Fruit fly (Drosophila melanogaster) whole organism, wandering third instar larva: ENCODE measurements around the gene CG31109.

Experiments used
- Abd-B ChIP-seq: fragments of >200 bp; optimal IDR thresholded peaks from 2 replicates; lab custom pipeline; 2017; ENCODE audit warnings: missing biosample characterization, missing genetic modification characterization
- CG32264 ChIP-seq: fragments of 200-800 bp; sonication (Bioruptor generic); optimal IDR thresholded peaks from 2 replicates; lab custom pipeline; 2016; ENCODE audit warnings: missing biosample characterization, missing genetic modification characterization
- CG9705 ChIP-seq: fragments of 200-800 bp; sonication (Bioruptor generic); optimal IDR thresholded peaks from 2 replicates; lab custom pipeline; 2018; ENCODE audit warnings: missing biosample characterization, mild to moderate bottlenecking, missing genetic modification characterization
- CrebA ChIP-seq: fragments of 200-800 bp; sonication (Bioruptor generic); optimal IDR thresholded peaks from 2 replicates; lab custom pipeline; 2016; ENCODE audit warnings: missing biosample characterization, mild to moderate bottlenecking, missing genetic modification characterization, borderline replicate concordance
- Dfd ChIP-seq: fragments of >200 bp; optimal IDR thresholded peaks from 2 replicates; lab custom pipeline; 2017; ENCODE audit warnings: missing biosample characterization, missing genetic modification characterization
- Dif ChIP-seq: fragments of 200-275, 200-300 bp; sonication (Bioruptor generic); optimal IDR thresholded peaks from 2 replicates; lab custom pipeline; 2018; ENCODE audit warnings: missing biosample characterization, missing genetic modification characterization; ENCODE audit not compliant: partially characterized antibody
- GATAd ChIP-seq: sonication (Bioruptor generic); optimal IDR thresholded peaks from 2 replicates; lab custom pipeline; 2016; ENCODE audit warnings: missing biosample characterization, missing genetic modification characterization
- HLH106 ChIP-seq: fragments of 200-800 bp; optimal IDR thresholded peaks from 3 replicates; lab custom pipeline; 2019; ENCODE audit warnings: missing biosample characterization, mild to moderate bottlenecking, missing genetic modification characterization, moderate library complexity
- Hnf4 ChIP-seq: fragments of 200-800 bp; sonication (Bioruptor generic); optimal IDR thresholded peaks from 2 replicates; lab custom pipeline; 2016; ENCODE audit warnings: missing biosample characterization, mild to moderate bottlenecking, missing genetic modification characterization
- Hr78 ChIP-seq: fragments of >200 bp; optimal IDR thresholded peaks from 2 replicates; lab custom pipeline; 2017; ENCODE audit warnings: missing biosample characterization, missing genetic modification characterization
- Hr83 ChIP-seq: fragments of 200-300 bp; sonication (Bioruptor generic); optimal IDR thresholded peaks from 2 replicates; lab custom pipeline; 2016; ENCODE audit warnings: missing biosample characterization, mild to moderate bottlenecking, missing genetic modification characterization, moderate library complexity; ENCODE audit not compliant: poor library complexity, severe bottlenecking
- Jra ChIP-seq: sonication (Bioruptor generic); optimal IDR thresholded peaks from 2 replicates; lab custom pipeline; 2016; ENCODE audit warnings: missing biosample characterization, missing genetic modification characterization
- Mio ChIP-seq: sonication (Bioruptor generic); optimal IDR thresholded peaks from 2 replicates; lab custom pipeline; 2016; ENCODE audit warnings: missing biosample characterization, missing genetic modification characterization
- Myc ChIP-seq: fragments of >200 bp; optimal IDR thresholded peaks from 2 replicates; lab custom pipeline; 2017
- N ChIP-seq: fragments of >200 bp; optimal IDR thresholded peaks from 2 replicates; lab custom pipeline; 2018; ENCODE audit warnings: missing biosample characterization, missing external identifiers, missing genetic modification characterization
- OdsH ChIP-seq: fragments of 200-800 bp; sonication (Bioruptor generic); optimal IDR thresholded peaks from 2 replicates; lab custom pipeline; 2016; ENCODE audit warnings: missing biosample characterization, mild to moderate bottlenecking, missing genetic modification characterization
- Rel ChIP-seq, 2 experiments: fragments of 200-800 bp; sonication (Bioruptor generic) in 1 of 2; optimal IDR thresholded peaks; 2 replicates in 1 of 2; 3 replicates in 1 of 2; lab custom pipeline; 2016 to 2019; ENCODE audit warnings: mild to moderate bottlenecking in 2 of 2, missing biosample characterization in 2 of 2, missing genetic modification characterization in 2 of 2, moderate library complexity in 1 of 2
- Sp1 ChIP-seq: fragments of 200-800 bp; sonication (Bioruptor generic); optimal IDR thresholded peaks from 3 replicates; lab custom pipeline; 2019; ENCODE audit warnings: missing biosample characterization, mild to moderate bottlenecking, missing genetic modification characterization, moderate library complexity
- Vsx2 ChIP-seq: fragments of 200-300, 225-300 bp; sonication (Bioruptor generic); optimal IDR thresholded peaks from 2 replicates; lab custom pipeline; 2018; ENCODE audit warnings: missing biosample characterization, missing genetic modification characterization; ENCODE audit not compliant: partially characterized antibody
- br ChIP-seq: fragments of 200-800 bp; sonication (Bioruptor generic); optimal IDR thresholded peaks from 2 replicates; lab custom pipeline; 2016; ENCODE audit warnings: missing biosample characterization, missing genetic modification characterization
- brk ChIP-seq: fragments of 200-800 bp; sonication (Bioruptor generic); optimal IDR thresholded peaks from 2 replicates; lab custom pipeline; 2016; ENCODE audit warnings: missing biosample characterization, mild to moderate bottlenecking, missing genetic modification characterization
- dl ChIP-seq, 2 experiments: fragments of 175-275, 200-275 bp in 1 of 2; fragments of 200-275 bp in 1 of 2; sonication (Bioruptor generic); optimal IDR thresholded peaks; lab custom pipeline; 2018; ENCODE audit warnings: mild to moderate bottlenecking in 2 of 2, missing biosample characterization in 2 of 2, missing genetic modification characterization in 2 of 2, moderate library complexity in 2 of 2; ENCODE audit not compliant: partially characterized antibody in 2 of 2, insufficient read depth in 1 of 2
- dmrt93B ChIP-seq: fragments of 200-800 bp; sonication (Bioruptor generic); optimal IDR thresholded peaks from 2 replicates; lab custom pipeline; 2018; ENCODE audit warnings: missing biosample characterization, mild to moderate bottlenecking, missing genetic modification characterization
- dsf ChIP-seq: sonication (Bioruptor generic); optimal IDR thresholded peaks from 2 replicates; lab custom pipeline; 2016; ENCODE audit warnings: missing biosample characterization, missing genetic modification characterization, borderline replicate concordance
- ey ChIP-seq: fragments of 200-800 bp; sonication (Bioruptor generic); optimal IDR thresholded peaks from 2 replicates; lab custom pipeline; 2016; ENCODE audit warnings: missing biosample characterization, missing genetic modification characterization
- foxo ChIP-seq, 2 experiments: fragments of 200-800 bp; sonication (Bioruptor generic); optimal IDR thresholded peaks; 2 replicates in 1 of 2; 3 replicates in 1 of 2; lab custom pipeline; 2016 to 2017; ENCODE audit warnings: missing biosample characterization in 2 of 2, missing genetic modification characterization in 2 of 2
- fru ChIP-seq: fragments of 200-800 bp; sonication (Bioruptor generic); optimal IDR thresholded peaks from 3 replicates; lab custom pipeline; 2016; ENCODE audit warnings: missing biosample characterization, mild to moderate bottlenecking, missing genetic modification characterization
- h ChIP-seq: fragments of 200-800 bp; sonication (Bioruptor generic); optimal IDR thresholded peaks from 3 replicates; lab custom pipeline; 2016; ENCODE audit warnings: missing biosample characterization, mild to moderate bottlenecking, missing genetic modification characterization
- jim ChIP-seq: fragments of 175-275, 200-325 bp; sonication (Bioruptor generic); optimal IDR thresholded peaks from 2 replicates; lab custom pipeline; 2016; ENCODE audit warnings: missing biosample characterization, mild to moderate bottlenecking, missing genetic modification characterization
- lola ChIP-seq: fragments of >200 bp; optimal IDR thresholded peaks from 2 replicates; lab custom pipeline; 2017; ENCODE audit warnings: missing biosample characterization, missing genetic modification characterization
- pan ChIP-seq: fragments of >200 bp; optimal IDR thresholded peaks from 2 replicates; lab custom pipeline; 2017
- psq ChIP-seq: fragments of 200-800 bp; sonication (Bioruptor generic); optimal IDR thresholded peaks from 3 replicates; lab custom pipeline; 2017; ENCODE audit warnings: missing biosample characterization, mild to moderate bottlenecking, missing genetic modification characterization, moderate library complexity
- rgr ChIP-seq: fragments of 200-800 bp; sonication (Bioruptor generic); optimal IDR thresholded peaks from 3 replicates; lab custom pipeline; 2016; ENCODE audit warnings: missing biosample characterization, mild to moderate bottlenecking, missing genetic modification characterization
- sage ChIP-seq: fragments of 200-800 bp; sonication (Bioruptor generic); optimal IDR thresholded peaks from 2 replicates; lab custom pipeline; 2016; ENCODE audit warnings: missing biosample characterization, mild to moderate bottlenecking, missing genetic modification characterization
- sv ChIP-seq: fragments of 200-800 bp; sonication (Bioruptor generic); optimal IDR thresholded peaks from 3 replicates; lab custom pipeline; 2016; ENCODE audit warnings: missing biosample characterization, missing genetic modification characterization
- tai ChIP-seq: sonication (Bioruptor generic); optimal IDR thresholded peaks from 2 replicates; lab custom pipeline; 2016; ENCODE audit warnings: missing biosample characterization, missing genetic modification characterization
- usp ChIP-seq: fragments of >200 bp; optimal IDR thresholded peaks from 2 replicates; lab custom pipeline; 2017; ENCODE audit warnings: missing biosample characterization, missing genetic modification characterization
- woc ChIP-seq: sonication (Bioruptor generic); optimal IDR thresholded peaks from 2 replicates; lab custom pipeline; 2016; ENCODE audit warnings: missing biosample characterization, mild to moderate bottlenecking, missing genetic modification characterization

The CG31109 gene

DNA sequence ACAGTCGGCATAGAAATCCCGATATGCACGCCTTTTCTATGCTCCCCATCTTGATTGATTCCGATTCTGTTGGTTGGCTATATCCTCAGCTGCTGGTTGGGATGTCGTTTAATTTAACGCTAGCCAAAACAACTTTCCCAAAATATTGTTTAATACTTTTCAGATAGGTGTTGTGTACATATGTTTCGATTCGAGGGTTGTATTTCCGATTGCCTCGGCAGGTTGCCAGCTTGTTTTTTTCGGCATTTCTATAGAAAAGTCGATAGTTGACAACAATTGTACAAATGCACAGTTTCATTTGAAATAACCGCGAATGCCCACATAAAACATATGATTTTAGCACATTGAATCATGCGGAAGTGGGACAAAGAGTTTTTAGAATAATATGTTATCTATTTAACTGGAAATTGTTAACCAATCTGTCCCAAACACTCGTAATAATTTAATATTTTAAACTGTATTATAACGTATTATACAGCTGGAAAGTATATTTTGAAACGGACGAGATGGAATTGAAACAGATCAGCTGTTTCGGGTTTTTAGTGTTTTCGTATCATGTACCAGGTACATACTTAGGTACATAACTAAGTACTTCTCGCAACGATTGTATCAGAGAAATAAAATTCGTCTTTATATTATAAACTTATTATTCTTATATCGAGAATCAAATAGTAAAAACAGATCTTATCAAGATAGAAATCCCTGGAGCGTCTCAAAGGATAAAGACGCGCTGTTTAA is at the start of gene CG31109:
TSS of gene CG31109 (minus strand) at position 203 of the 738 bp plus-strand sequence.
- TF ChIP-seq GATAd (GFP tag; lab: Kevin White, UChicago) (no peak), Hr78 (GFP tag; lab: Kevin White, UChicago) (no peak), Rel (GFP tag; optimal IDR thresholded peaks at IDR 0.05; lab: Kevin White, UChicago) (no peak), Rel (tag; optimal IDR thresholded peaks at IDR 0.05; lab: Kevin White, UChicago) (peak; percentile 2), brk (GFP tag; lab: Kevin White, UChicago) (peak; percentile 27), h (GFP tag; lab: Kevin White, UChicago) (peak; percentile 18), Abd-B (no peak), Dfd (GFP tag; lab: Kevin White, UChicago) (no peak), N (GFP tag; lab: Kevin White, UChicago) (no peak), CG9705 (GFP tag; lab: Kevin White, UChicago) (peak; percentile 32), Jra (no peak), foxo (GFP tag; optimal IDR thresholded peaks at IDR 0.05; lab: Kevin White, UChicago) (peak in 1 of 2 experiments; percentile 39), HLH106 (peak; percentile 31), Sp1 (no peak), woc (peak; percentile 7), dsf (GFP tag; lab: Kevin White, UChicago) (no peak), lola (GFP tag; lab: Kevin White, UChicago) (no peak), rgr (GFP tag; lab: Kevin White, UChicago) (peak; percentile 55), dl (GFP tag; optimal IDR thresholded peaks at IDR 0.05; lab: Kevin White, UChicago; ENCODE audit: insufficient read depth in 1 of 2, partially characterized antibody in 2 of 2) (no peak), Mio (GFP tag; lab: Kevin White, UChicago) (no peak), Vsx2 (GFP tag; lab: Kevin White, UChicago) (no peak), dmrt93B (GFP tag; lab: Kevin White, UChicago) (no peak), Hnf4 (peak; percentile 46), pan (lab: Kevin White, UChicago) (no peak), ey (GFP tag; lab: Kevin White, UChicago) (no peak), tai (peak; percentile 4), CG32264 (GFP tag; lab: Kevin White, UChicago) (no peak), psq (GFP tag; lab: Kevin White, UChicago) (no peak), Dif (no peak), sv (GFP tag; lab: Kevin White, UChicago) (no peak), jim (GFP tag; lab: Kevin White, UChicago) (no peak), usp (GFP tag; lab: Kevin White, UChicago) (no peak), sage (GFP tag; lab: Kevin White, UChicago) (no peak), br (GFP tag; lab: Kevin White, UChicago) (no peak), Myc (no peak), CrebA (GFP tag; lab: Kevin White, UChicago) (no peak), fru (GFP tag; lab: Kevin White, UChicago) (no peak), Hr83 (GFP tag; lab: Kevin White, UChicago) (peak; percentile 41), OdsH (no peak)
- TF ChIP-seq, all 38 proteins: peak for 11

DNA sequence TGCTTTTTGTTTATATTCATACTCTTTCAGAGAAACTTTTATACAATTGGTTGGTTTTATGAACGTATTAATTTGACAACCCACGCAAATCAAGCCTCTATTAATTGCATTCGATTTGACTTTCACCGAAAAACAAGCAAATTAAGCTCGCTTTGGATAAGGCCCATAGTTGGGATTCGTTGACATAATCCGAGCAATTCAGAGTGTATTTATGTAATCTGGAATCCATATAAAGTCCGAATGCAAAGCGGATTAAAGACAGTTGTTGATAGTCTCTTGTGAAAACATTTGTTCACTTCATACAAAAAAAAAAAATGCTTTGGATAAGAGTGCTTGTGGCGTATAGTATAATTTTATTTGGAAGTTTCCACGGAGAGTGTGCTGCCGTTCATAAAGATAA is 47.8 kb upstream of the CG31109 start, which contains the start of gene CG45095:
TSS of gene CG45095 (plus strand) at position 301 of the 400 bp plus-strand sequence.
- TF ChIP-seq sv (GFP tag; lab: Kevin White, UChicago) (no peak), pan (lab: Kevin White, UChicago) (no peak), N (GFP tag; lab: Kevin White, UChicago) (no peak), CG9705 (GFP tag; lab: Kevin White, UChicago) (no peak), Myc (no peak), jim (GFP tag; lab: Kevin White, UChicago) (no peak), Vsx2 (GFP tag; lab: Kevin White, UChicago) (no peak), psq (GFP tag; lab: Kevin White, UChicago) (no peak), Hnf4 (no peak), woc (no peak)
